Worm (Caenorhabditis elegans) whole organism, L4/young adult: ENCODE results near the gene F38E11.6.

Experiments used
- W03F9.2 ChIP-seq: fragments of 150-350 bp; optimal IDR thresholded peaks from 2 replicates; lab custom pipeline; 2014; ENCODE audit warnings: missing biosample characterization, missing genetic modification characterization
- dao-5 ChIP-seq: sonication (generic microtip); optimal IDR thresholded peaks from 2 replicates; lab custom pipeline; 2016; ENCODE audit warnings: missing genotype, missing genetic modification characterization, moderate library complexity, missing compliant biosample characterization
- him-1 ChIP-seq: sonication (generic microtip); optimal IDR thresholded peaks from 2 replicates; lab custom pipeline; 2016; ENCODE audit warnings: missing genotype, missing genetic modification reagents, missing genetic modification characterization, missing compliant biosample characterization

- TF ChIP-seq dao-5 (no peak), him-1 (tag; lab: Kevin White, UChicago) (no peak), W03F9.2 (tag; lab: Kevin White, UChicago) (no peak)
These were observed 30.8 kb upstream of the F38E11.6 start, which contains the start of gene sru-4 for ce11 chrIV:9498088-9498487.
